Fruit fly (Drosophila melanogaster) whole organism, adult: ENCODE measurements around the gene CG1213.

Source experiments
- CG12768 ChIP-seq: fragments of 200-800 bp; sonication (Bioruptor generic); optimal IDR thresholded peaks from 2 replicates; lab custom pipeline; 2017; ENCODE audit warnings: missing biosample characterization, missing genetic modification characterization, mild to moderate bottlenecking, moderate library complexity, missing genetic modification reagents
- CG1620 ChIP-seq: fragments of 200-800 bp; sonication (Bioruptor generic); optimal IDR thresholded peaks from 2 replicates; lab custom pipeline; 2016; ENCODE audit warnings: missing biosample characterization, missing genetic modification characterization
- CG5204 ChIP-seq: fragments of 200-800 bp; sonication (Bioruptor generic); optimal IDR thresholded peaks from 2 replicates; lab custom pipeline; 2016; ENCODE audit warnings: missing biosample characterization, missing genetic modification characterization
- CG7101 ChIP-seq: fragments of 200-800 bp; sonication (Bioruptor generic); optimal IDR thresholded peaks from 2 replicates; lab custom pipeline; 2018; ENCODE audit warnings: missing biosample characterization, mild to moderate bottlenecking, missing genetic modification characterization, moderate library complexity
- Hr96 ChIP-seq: fragments of 200-800 bp; sonication (Bioruptor generic); optimal IDR thresholded peaks from 2 replicates; lab custom pipeline; 2016; ENCODE audit warnings: missing biosample characterization, missing genetic modification characterization
- Mnt ChIP-seq: fragments of 200-800 bp; sonication (Bioruptor generic); optimal IDR thresholded peaks from 2 replicates; lab custom pipeline; 2016; ENCODE audit warnings: missing biosample characterization, mild to moderate bottlenecking, missing genetic modification characterization

- peak; percentile 44 for TF ChIP-seq CG5204 (GFP tag; lab: Kevin White, UChicago)
- TF ChIP-seq CG12768, result peak; percentile 22
- peak; percentile 5 for TF ChIP-seq Hr96
- peak; percentile 51 for TF ChIP-seq CG7101
- TF ChIP-seq Mnt (GFP tag; lab: Kevin White, UChicago), result peak; percentile 47
- no peak for TF ChIP-seq CG1620 (GFP tag; lab: Kevin White, UChicago)
Observed at dm6 chr3R:5838683-5839365, 2.1 kb upstream of the CG1213 start.
